Worm (Caenorhabditis elegans): Measurements from ENCODE around the gene osta-3.

DNA sequence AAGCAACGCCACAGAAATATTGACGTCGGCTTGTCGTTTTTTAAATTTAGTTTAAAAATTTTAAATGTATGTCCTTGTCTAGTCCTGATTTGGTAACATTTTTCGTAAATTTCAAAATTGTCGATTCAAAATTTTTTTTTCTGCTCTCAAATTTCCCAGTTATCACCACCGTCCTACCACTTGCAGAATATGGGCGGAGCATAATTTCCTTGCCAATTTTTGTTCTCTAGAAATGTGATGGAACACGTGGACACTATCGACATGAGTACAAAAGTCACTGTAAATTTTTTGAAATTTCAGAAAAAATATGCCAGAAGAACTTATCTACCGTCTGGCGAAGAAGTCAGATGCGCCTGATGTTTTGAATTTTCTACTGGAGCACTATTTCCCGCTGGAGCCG, 42.9 kb downstream of the osta-3 start, which contains the start of gene R05H10.7:
- TF ChIP-seq aly-1 (tag; optimal IDR thresholded peaks at IDR 0.05) (no peak), tbx-11 (GFP tag; IDR thresholded peaks at IDR 0.05) (no peak), hmg-4 (GFP tag; optimal IDR thresholded peaks at IDR 0.05) (no peak), scrt-1 (GFP tag; IDR thresholded peaks at IDR 0.05) (no peak), flt-1 (GFP tag; IDR thresholded peaks at IDR 0.05) (no peak), sea-1 (GFP tag; conservative IDR thresholded peaks at IDR 0.05) (no peak)
